Fruit fly (Drosophila melanogaster) whole organism, wandering third instar larva: Measurements from ENCODE around the gene CG31019.

Experiments used
- brk ChIP-seq: fragments of 200-800 bp; sonication (Bioruptor generic); optimal IDR thresholded peaks from 2 replicates; lab custom pipeline; 2016; ENCODE audit warnings: missing biosample characterization, mild to moderate bottlenecking, missing genetic modification characterization
- dl ChIP-seq, 2 experiments: fragments of 175-275, 200-275 bp in 1 of 2; fragments of 200-275 bp in 1 of 2; sonication (Bioruptor generic); optimal IDR thresholded peaks; lab custom pipeline; 2018; ENCODE audit warnings: mild to moderate bottlenecking in 2 of 2, missing biosample characterization in 2 of 2, missing genetic modification characterization in 2 of 2, moderate library complexity in 2 of 2; ENCODE audit not compliant: partially characterized antibody in 2 of 2, insufficient read depth in 1 of 2
- psq ChIP-seq: fragments of 200-800 bp; sonication (Bioruptor generic); optimal IDR thresholded peaks from 3 replicates; lab custom pipeline; 2017; ENCODE audit warnings: missing biosample characterization, mild to moderate bottlenecking, missing genetic modification characterization, moderate library complexity

dm6 chr3R:30599404-30599980 is 2.7 kb downstream of the CG31019 start:
- TF ChIP-seq dl (GFP tag; optimal IDR thresholded peaks at IDR 0.05; lab: Kevin White, UChicago; ENCODE audit: insufficient read depth in 1 of 2, partially characterized antibody in 2 of 2): no peak
- no peak for TF ChIP-seq psq (GFP tag; lab: Kevin White, UChicago)
- no peak for TF ChIP-seq brk (GFP tag; lab: Kevin White, UChicago)
